Fruit fly (Drosophila melanogaster) whole organism, embryonic: ENCODE data around the gene dock.

Experiments
- CG11560 ChIP-seq: fragments of 200-800 bp; sonication (Bioruptor generic); IDR thresholded peaks from 3 replicates; pipeline ENCODE4 v1.3.6; 2022; ENCODE audit warnings: missing biosample characterization, missing genetic modification characterization
- CG15269 ChIP-seq: fragments of 200-800 bp; sonication (Bioruptor generic); optimal IDR thresholded peaks from 2 replicates; lab custom pipeline; 2018; ENCODE audit warnings: missing biosample characterization, mild to moderate bottlenecking, missing genetic modification characterization, moderate library complexity
- CG2889 ChIP-seq: fragments of 200-800 bp; sonication (Bioruptor generic); IDR thresholded peaks from 3 replicates; pipeline ENCODE4 v1.3.6; 2022; ENCODE audit warnings: missing biosample characterization, missing genetic modification characterization
- CG3995 ChIP-seq: fragments of 200-800 bp; sonication (Bioruptor generic); optimal IDR thresholded peaks from 3 replicates; lab custom pipeline; 2016; ENCODE audit warnings: missing biosample characterization, missing genetic modification characterization
- CTCF ChIP-seq: fragments of 200-800 bp; sonication (Bioruptor generic); optimal IDR thresholded peaks from 2 replicates; lab custom pipeline; 2017; ENCODE audit warnings: missing biosample characterization, mild to moderate bottlenecking, missing genetic modification characterization, moderate library complexity
- Hsf ChIP-seq: fragments of 200-800 bp; sonication (Bioruptor generic); optimal IDR thresholded peaks from 3 replicates; lab custom pipeline; 2016; ENCODE audit warnings: missing biosample characterization, missing genetic modification characterization
- Xbp1 ChIP-seq: fragments of 200-800 bp; sonication (Bioruptor generic); optimal IDR thresholded peaks from 3 replicates; lab custom pipeline; 2016; ENCODE audit warnings: missing biosample characterization, mild to moderate bottlenecking, missing genetic modification characterization
- inv ChIP-seq: fragments of 200-800 bp; sonication (Bioruptor generic); IDR thresholded peaks from 2 replicates; pipeline ENCODE4 v1.3.6; 2022; ENCODE audit warnings: missing biosample characterization, missing genetic modification characterization; ENCODE audit not compliant: partially characterized antibody
- tna ChIP-seq: fragments of 200-800 bp; sonication (Bioruptor generic); IDR thresholded peaks from 2 replicates; pipeline ENCODE4 v1.3.6; 2022; ENCODE audit warnings: missing biosample characterization, missing genetic modification characterization; ENCODE audit not compliant: partially characterized antibody

- TF ChIP-seq tna (GFP tag; lab: Robert Waterston, UW) (no peak), CTCF (GFP tag; lab: Kevin White, UChicago) (no peak), Xbp1 (GFP tag; lab: Kevin White, UChicago) (peak; percentile 72), inv (GFP tag; lab: Robert Waterston, UW) (no peak), CG2889 (0 out of 3 replicates have a peak, but pooled peaks have one; percentile 30), CG3995 (GFP tag; lab: Kevin White, UChicago) (no peak), CG15269 (peak; percentile 73), Hsf (GFP tag; lab: Kevin White, UChicago) (peak; percentile 53), CG11560 (tag; lab: Robert Waterston, UW) (no peak)
Observed at dm6 chr2L:857897-858517, 32.2 kb downstream of the dock start.
